Fruit fly (Drosophila melanogaster) whole organism, embryonic: ENCODE data around the gene GstO2.

Experiments
- Adf1 ChIP-seq: fragments of 200-800 bp; sonication (Bioruptor generic); IDR thresholded peaks from 2 replicates; pipeline ENCODE4 v1.3.6; 2022; ENCODE audit warnings: missing biosample characterization, missing genetic modification characterization
- Aef1 ChIP-seq: fragments of 200-800 bp; sonication (Bioruptor generic); IDR thresholded peaks from 3 replicates; pipeline ENCODE4 v1.3.6; 2022; ENCODE audit warnings: missing biosample characterization, missing genetic modification characterization
- Bgb ChIP-seq: fragments of 200-800 bp; sonication (Bioruptor generic); IDR thresholded peaks from 2 replicates; pipeline ENCODE4 v1.3.6; 2022; ENCODE audit warnings: missing biosample characterization, missing genetic modification characterization; ENCODE audit not compliant: partially characterized antibody
- CG10209 ChIP-seq: fragments of 200-800 bp; sonication (Bioruptor generic); optimal IDR thresholded peaks from 3 replicates; lab custom pipeline; 2017; ENCODE audit warnings: missing biosample characterization, mild to moderate bottlenecking, missing genetic modification characterization, missing genetic modification reagents
- CG10267 ChIP-seq: fragments of 200-800 bp; sonication (Bioruptor generic); optimal IDR thresholded peaks from 2 replicates; lab custom pipeline; 2018; ENCODE audit warnings: missing biosample characterization, mild to moderate bottlenecking, missing genetic modification characterization, moderate library complexity
- CG10431 ChIP-seq: fragments of 200-800 bp; sonication (Bioruptor generic); optimal IDR thresholded peaks from 3 replicates; lab custom pipeline; 2018; ENCODE audit warnings: missing biosample characterization, mild to moderate bottlenecking, missing genetic modification characterization
- CG11504 ChIP-seq: fragments of 200-800 bp; sonication (Bioruptor generic); optimal IDR thresholded peaks from 3 replicates; lab custom pipeline; 2019; ENCODE audit warnings: missing biosample characterization, mild to moderate bottlenecking, missing genetic modification characterization, moderate library complexity
- CG12071 ChIP-seq: fragments of 200-800 bp; sonication (Bioruptor generic); optimal IDR thresholded peaks from 3 replicates; lab custom pipeline; 2018; ENCODE audit warnings: missing biosample characterization, mild to moderate bottlenecking, missing genetic modification characterization
- CG12299 ChIP-seq: fragments of 200-800 bp; sonication (Bioruptor generic); optimal IDR thresholded peaks from 2 replicates; lab custom pipeline; 2018; ENCODE audit warnings: missing biosample characterization, mild to moderate bottlenecking, missing genetic modification characterization
- CG13287 ChIP-seq: fragments of 200-800 bp; sonication (Bioruptor generic); IDR thresholded peaks from 2 replicates; pipeline ENCODE4 v1.3.6; 2022; ENCODE audit warnings: missing biosample characterization, missing genetic modification characterization; ENCODE audit not compliant: partially characterized antibody
- CG13894 ChIP-seq: fragments of 200-800 bp; sonication (Bioruptor generic); optimal IDR thresholded peaks from 3 replicates; lab custom pipeline; 2018; ENCODE audit warnings: missing biosample characterization, mild to moderate bottlenecking, missing genetic modification characterization, moderate library complexity
- CG17568 ChIP-seq: fragments of 200-800 bp; sonication (Bioruptor generic); optimal IDR thresholded peaks from 2 replicates; lab custom pipeline; 2018; ENCODE audit warnings: missing biosample characterization, mild to moderate bottlenecking, missing genetic modification characterization, moderate library complexity
- CG1832 ChIP-seq: fragments of 200-800 bp; sonication (Bioruptor generic); optimal IDR thresholded peaks from 2 replicates; lab custom pipeline; 2017; ENCODE audit warnings: missing biosample characterization, mild to moderate bottlenecking, missing genetic modification characterization, inconsistent platforms
- CG2129 ChIP-seq: fragments of 200-800 bp; sonication (Bioruptor generic); IDR thresholded peaks from 2 replicates; pipeline ENCODE4 v1.3.6; 2022; ENCODE audit warnings: missing biosample characterization, missing genetic modification characterization; ENCODE audit not compliant: partially characterized antibody
- CG2678 ChIP-seq: fragments of 200-800 bp; sonication (Bioruptor generic); optimal IDR thresholded peaks from 3 replicates; lab custom pipeline; 2019; ENCODE audit warnings: missing biosample characterization, mild to moderate bottlenecking, missing genetic modification characterization, moderate library complexity
- CG3407 ChIP-seq: fragments of 200-800 bp; sonication (Bioruptor generic); optimal IDR thresholded peaks from 2 replicates; lab custom pipeline; 2018; ENCODE audit warnings: missing biosample characterization, mild to moderate bottlenecking, missing genetic modification characterization
- CG4424 ChIP-seq: fragments of 200-800 bp; sonication (Bioruptor generic); optimal IDR thresholded peaks from 3 replicates; lab custom pipeline; 2016; ENCODE audit warnings: missing biosample characterization, missing genetic modification characterization
- CG5953 ChIP-seq: fragments of 200-800 bp; sonication (Bioruptor generic); IDR thresholded peaks from 2 replicates; pipeline ENCODE4 v1.3.6; 2022; ENCODE audit warnings: missing biosample characterization, missing genetic modification characterization
- CG6765 ChIP-seq: fragments of 200-800 bp; sonication (Bioruptor generic); optimal IDR thresholded peaks from 3 replicates; lab custom pipeline; 2017; ENCODE audit warnings: missing biosample characterization, mild to moderate bottlenecking, missing genetic modification characterization
- CG6854 ChIP-seq: fragments of 200-800 bp; sonication (Bioruptor generic); optimal IDR thresholded peaks from 3 replicates; lab custom pipeline; 2017; ENCODE audit warnings: missing biosample characterization, mild to moderate bottlenecking, missing genetic modification characterization
- CG8089 ChIP-seq: fragments of 200-800 bp; sonication (Bioruptor generic); optimal IDR thresholded peaks from 3 replicates; lab custom pipeline; 2016; ENCODE audit warnings: missing biosample characterization, missing genetic modification characterization
- Dip3 ChIP-seq: fragments of 200-800 bp; sonication (Bioruptor generic); optimal IDR thresholded peaks from 3 replicates; lab custom pipeline; 2016; ENCODE audit warnings: missing biosample characterization, missing genetic modification characterization
- Ets65A ChIP-seq: fragments of 200-800 bp; sonication (Bioruptor generic); peaks from one replicate; lab custom pipeline; 2016; ENCODE audit warnings: missing biosample characterization, missing genetic modification characterization
- Gug ChIP-seq: fragments of 200-800 bp; sonication (Bioruptor generic); IDR thresholded peaks from 4 replicates; pipeline ENCODE4 v1.3.6; 2022; ENCODE audit warnings: missing biosample characterization, missing genetic modification characterization
- Hand ChIP-seq: fragments of 200-800 bp; sonication (Bioruptor generic); optimal IDR thresholded peaks from 2 replicates; lab custom pipeline; 2017; ENCODE audit warnings: mild to moderate bottlenecking, missing biosample characterization, missing genetic modification reagents, missing genetic modification characterization
- Hey ChIP-seq: fragments of 200-800 bp; sonication (Bioruptor generic); optimal IDR thresholded peaks from 3 replicates; lab custom pipeline; 2018; ENCODE audit warnings: missing biosample characterization, mild to moderate bottlenecking, missing genetic modification characterization
- Kr ChIP-seq: fragments of 200-800 bp; sonication (Bioruptor generic); optimal IDR thresholded peaks from 2 replicates; lab custom pipeline; 2017; ENCODE audit warnings: missing biosample characterization, mild to moderate bottlenecking, missing genetic modification characterization
- MESR4 ChIP-seq: fragments of 200-800 bp; sonication (Bioruptor generic); optimal IDR thresholded peaks from 2 replicates; lab custom pipeline; 2018; ENCODE audit warnings: missing biosample characterization, mild to moderate bottlenecking, missing genetic modification characterization, moderate library complexity
- Med ChIP-seq: fragments of 200-800 bp; sonication (Bioruptor generic); peaks from one replicate; lab custom pipeline; 2016; ENCODE audit warnings: missing biosample characterization, missing genetic modification characterization, mild to moderate bottlenecking, inconsistent platforms, moderate library complexity
- Neu2 ChIP-seq: fragments of 200-800 bp; sonication (Bioruptor generic); optimal IDR thresholded peaks from 3 replicates; lab custom pipeline; 2016; ENCODE audit warnings: missing biosample characterization, missing genetic modification characterization, borderline replicate concordance
- Nf-YC ChIP-seq: fragments of 200-800 bp; optimal IDR thresholded peaks from 3 replicates; lab custom pipeline; 2019; ENCODE audit warnings: missing biosample characterization, mild to moderate bottlenecking, missing genetic modification characterization, moderate library complexity
- Scr ChIP-seq: fragments of 200-800 bp; sonication (Bioruptor generic); IDR thresholded peaks from 2 replicates; pipeline ENCODE4 v1.3.6; 2022; ENCODE audit warnings: missing biosample characterization, missing genetic modification characterization; ENCODE audit not compliant: partially characterized antibody
- Tbp ChIP-seq: fragments of >200 bp; optimal IDR thresholded peaks from 2 replicates; lab custom pipeline; 2018; ENCODE audit warnings: missing biosample characterization, missing genetic modification characterization
- Trl ChIP-seq, 3 experiments: fragments of >200 bp in 2 of 3; fragments of 200-800 bp in 1 of 3; sonication (Bioruptor generic) in 1 of 3; optimal IDR thresholded peaks; 2 replicates in 1 of 3; 3 replicates in 2 of 3; lab custom pipeline; 2016 to 2017; ENCODE audit warnings: missing biosample characterization in 1 of 3, missing genetic modification characterization in 1 of 3
- ash1 ChIP-seq: fragments of 200-800 bp; sonication (Bioruptor generic); optimal IDR thresholded peaks from 2 replicates; lab custom pipeline; 2018; ENCODE audit warnings: missing biosample characterization, mild to moderate bottlenecking, missing genetic modification characterization
- bbx ChIP-seq: fragments of 200-800 bp; sonication (Bioruptor generic); IDR thresholded peaks from 2 replicates; pipeline ENCODE4 v1.3.6; 2022; ENCODE audit warnings: missing biosample characterization, missing genetic modification characterization; ENCODE audit not compliant: partially characterized antibody
- dati ChIP-seq: fragments of 200-800 bp; sonication (Bioruptor generic); IDR thresholded peaks from 2 replicates; pipeline ENCODE4 v1.3.6; 2022; ENCODE audit warnings: missing biosample characterization, missing genetic modification characterization
- emc ChIP-seq: fragments of 200-800 bp; sonication (Bioruptor generic); optimal IDR thresholded peaks from 2 replicates; lab custom pipeline; 2016; ENCODE audit warnings: missing biosample characterization, missing genetic modification characterization
- ewg ChIP-seq: fragments of 200-800 bp; sonication (Bioruptor generic); optimal IDR thresholded peaks from 3 replicates; lab custom pipeline; 2017; ENCODE audit warnings: mild to moderate bottlenecking, missing biosample characterization, missing genetic modification reagents, missing genetic modification characterization
- gcm2 ChIP-seq: fragments of 200-800 bp; sonication (Bioruptor generic); optimal IDR thresholded peaks from 2 replicates; lab custom pipeline; 2016; ENCODE audit warnings: missing biosample characterization, missing genetic modification characterization
- grau ChIP-seq: fragments of 200-800 bp; optimal IDR thresholded peaks from 3 replicates; lab custom pipeline; 2019; ENCODE audit warnings: missing biosample characterization, mild to moderate bottlenecking, missing genetic modification characterization, moderate library complexity
- kah ChIP-seq: fragments of 200-800 bp; sonication (Bioruptor generic); optimal IDR thresholded peaks from 2 replicates; lab custom pipeline; 2018; ENCODE audit warnings: missing biosample characterization, mild to moderate bottlenecking, missing genetic modification characterization
- kni ChIP-seq: fragments of 200-800 bp; sonication (Bioruptor generic); optimal IDR thresholded peaks from 3 replicates; lab custom pipeline; 2017; ENCODE audit warnings: mild to moderate bottlenecking, missing biosample characterization, missing genetic modification reagents, missing genetic modification characterization
- nerfin-2 ChIP-seq: fragments of 200-800 bp; sonication (Bioruptor generic); IDR thresholded peaks from 2 replicates; pipeline ENCODE4 v1.3.6; 2022; ENCODE audit warnings: missing biosample characterization, missing genetic modification characterization; ENCODE audit not compliant: partially characterized antibody
- pita ChIP-seq: fragments of 200-800 bp; sonication (Bioruptor generic); optimal IDR thresholded peaks from 2 replicates; lab custom pipeline; 2017; ENCODE audit warnings: missing biosample characterization, mild to moderate bottlenecking, missing genetic modification characterization
- psq ChIP-seq: fragments of 200-800 bp; sonication (Bioruptor generic); optimal IDR thresholded peaks from 2 replicates; lab custom pipeline; 2017; ENCODE audit warnings: missing biosample characterization, missing genetic modification characterization
- seq ChIP-seq: fragments of 200-800 bp; sonication (Bioruptor generic); IDR thresholded peaks from 2 replicates; pipeline ENCODE4 v1.3.6; 2022; ENCODE audit warnings: missing biosample characterization, missing genetic modification characterization
- tio ChIP-seq: fragments of 200-800 bp; sonication (Bioruptor generic); optimal IDR thresholded peaks from 2 replicates; lab custom pipeline; 2017; ENCODE audit warnings: missing biosample characterization, missing genetic modification characterization, inconsistent platforms
- trem ChIP-seq: fragments of 200-800 bp; optimal IDR thresholded peaks from 3 replicates; lab custom pipeline; 2019; ENCODE audit warnings: missing biosample characterization, mild to moderate bottlenecking, missing genetic modification characterization, moderate library complexity
- vvl ChIP-seq: fragments of 200-800 bp; sonication (Bioruptor generic); IDR thresholded peaks from 2 replicates; pipeline ENCODE4 v1.3.6; 2022; ENCODE audit warnings: missing biosample characterization, missing genetic modification characterization

Gene GstO2

dm6 chr3L:8513258-8513657 is 10.0 kb downstream of the GstO2 start (continued):
- TF ChIP-seq CG13287 (GFP tag; lab: Robert Waterston, UW) (no peak), psq (GFP tag; lab: Kevin White, UChicago) (no peak), CG10209 (no peak), CG2129 (GFP tag; lab: Robert Waterston, UW) (no peak), CG10431 (peak; percentile 28), seq (GFP tag; lab: Robert Waterston, UW) (0 out of 2 replicates have a peak, but pooled peaks have one; percentile 31), bbx (GFP tag; lab: Robert Waterston, UW) (0 out of 2 replicates have a peak, but pooled peaks have one; percentile 7), Aef1 (no peak), Hey (tag; lab: Kevin White, UChicago) (peak; percentile 4), Ets65A (GFP tag; lab: Kevin White, UChicago) (no peak), Med (peak; percentile 72), Scr (GFP tag; lab: Robert Waterston, UW) (no peak), Kr (no peak), CG12299 (no peak), CG2678 (tag; lab: Kevin White, UChicago) (no peak), CG17568 (GFP tag; lab: Kevin White, UChicago) (no peak), CG4424 (GFP tag; lab: Kevin White, UChicago) (no peak), Bgb (GFP tag; lab: Robert Waterston, UW) (no peak), ewg (GFP tag; lab: Kevin White, UChicago) (peak; percentile 40), kah (GFP tag; lab: Kevin White, UChicago) (no peak), Adf1 (GFP tag; lab: Robert Waterston, UW) (peak; percentile 16; the same call in 1 of the 2 replicates), CG11504 (no peak), CG8089 (no peak), Neu2 (GFP tag; lab: Kevin White, UChicago) (no peak), CG6765 (GFP tag; lab: Kevin White, UChicago) (peak; percentile 23), pita (no peak), Nf-YC (tag; lab: Kevin White, UChicago) (no peak), gcm2 (GFP tag; lab: Kevin White, UChicago) (no peak), CG13894 (tag; lab: Kevin White, UChicago) (peak; percentile 52), Tbp (GFP tag; lab: Kevin White, UChicago) (no peak)

dm6 chr3L:8512428-8512827 is 10.9 kb downstream of the GstO2 start, which contains the start of gene CG6765:
Gene CG6765, plus strand, starts transcription at chr3L:8512767.
- TF ChIP-seq Gug (GFP tag; lab: Robert Waterston, UW), result no peak
- no peak for TF ChIP-seq CG5953
- TF ChIP-seq dati (GFP tag; lab: Robert Waterston, UW), result no peak
- TF ChIP-seq trem, result no peak
- peak; percentile 6; the same call in 1 of the 2 replicates for TF ChIP-seq Adf1 (GFP tag; lab: Robert Waterston, UW)
- TF ChIP-seq Trl (optimal IDR thresholded peaks at IDR 0.05; lab: Kevin White, UChicago), result peak; percentile 83
- TF ChIP-seq Trl (GFP tag; optimal IDR thresholded peaks at IDR 0.05; lab: Kevin White, UChicago), result no peak
- TF ChIP-seq Dip3 (GFP tag; lab: Kevin White, UChicago), result no peak
- TF ChIP-seq CG1832, result peak; percentile 75
- no peak for TF ChIP-seq CG3407 (GFP tag; lab: Kevin White, UChicago)
- TF ChIP-seq CG10267, result no peak
- TF ChIP-seq kni (GFP tag; lab: Kevin White, UChicago), result no peak
- no peak for TF ChIP-seq vvl (GFP tag; lab: Robert Waterston, UW)
- TF ChIP-seq Hand (GFP tag; lab: Kevin White, UChicago), result no peak
- no peak for TF ChIP-seq grau
- TF ChIP-seq seq (GFP tag; lab: Robert Waterston, UW), result 0 out of 2 replicates have a peak, but pooled peaks have one; percentile 10
- TF ChIP-seq ash1 (GFP tag; lab: Kevin White, UChicago), result no peak
- no peak for TF ChIP-seq MESR4 (GFP tag; lab: Kevin White, UChicago)
- no peak for TF ChIP-seq CG8089
- TF ChIP-seq nerfin-2 (GFP tag; lab: Robert Waterston, UW), result no peak
- no peak for TF ChIP-seq tio
- TF ChIP-seq emc (GFP tag; lab: Kevin White, UChicago), result no peak
- no peak for TF ChIP-seq CG12071 (GFP tag; lab: Kevin White, UChicago)
- TF ChIP-seq CG6854, result no peak
